Worm (Caenorhabditis elegans) whole organism, L2 larva: ENCODE results near the gene lgc-10.

Source experiments
- lin-13 ChIP-seq: fragments of 150-350 bp; optimal IDR thresholded peaks from 2 replicates; lab custom pipeline; 2014; ENCODE audit warnings: missing biosample characterization, missing genetic modification reagents, missing genetic modification characterization
- nhr-237 ChIP-seq: fragments of 150-350 bp; optimal IDR thresholded peaks from 2 replicates; lab custom pipeline; 2014; ENCODE audit warnings: missing biosample characterization, missing genetic modification characterization
- nhr-77 ChIP-seq: fragments of 150-350 bp; optimal IDR thresholded peaks from 2 replicates; lab custom pipeline; 2014; ENCODE audit warnings: missing biosample characterization, missing genetic modification characterization
- unc-55 ChIP-seq: fragments of 150-350 bp; sonication (generic microtip); optimal IDR thresholded peaks from 3 replicates; lab custom pipeline; 2014; ENCODE audit warnings: missing biosample characterization, missing genetic modification reagents, missing genetic modification characterization

DNA sequence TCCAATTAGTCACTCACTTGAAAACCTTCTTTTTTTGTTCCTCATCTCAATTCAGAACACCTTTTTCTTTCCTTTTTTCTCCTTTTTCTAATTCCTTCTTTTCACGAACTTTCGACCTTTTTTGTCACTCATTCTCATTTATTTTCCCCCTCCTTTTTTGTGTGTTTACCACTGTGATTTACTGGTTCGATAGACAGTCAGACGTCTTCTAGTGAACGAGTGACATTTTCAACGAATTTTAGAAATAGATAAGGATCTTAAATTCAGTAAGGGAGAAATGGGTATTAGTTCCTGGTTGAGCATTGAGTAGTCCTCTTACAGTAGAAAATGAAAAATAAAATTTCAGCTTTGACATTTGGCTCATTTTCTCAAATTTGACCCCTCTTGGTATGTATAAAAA, 34.5 kb upstream of the lgc-10 start:
- TF ChIP-seq lin-13 (GFP tag; lab: Kevin White, UChicago) (no peak), nhr-237 (tag; lab: Kevin White, UChicago) (no peak), nhr-77 (tag; lab: Kevin White, UChicago) (no peak), unc-55 (GFP tag; lab: Kevin White, UChicago) (no peak)
